Fruit fly (Drosophila melanogaster) whole organism, embryonic: ENCODE data around the gene CG34384.

Source experiments
- Ada2b ChIP-seq: fragments of 200-800 bp; sonication (Bioruptor generic); IDR thresholded peaks from 2 replicates; pipeline ENCODE4 v1.3.6; 2022; ENCODE audit warnings: missing biosample characterization, missing genetic modification characterization
- Atf-2 ChIP-seq: fragments of 200-800 bp; sonication (Bioruptor generic); optimal IDR thresholded peaks from 2 replicates; lab custom pipeline; 2016; ENCODE audit warnings: missing biosample characterization, missing genetic modification characterization
- CG11093 ChIP-seq: fragments of 200-800 bp; sonication (Bioruptor generic); IDR thresholded peaks from 3 replicates; pipeline ENCODE4 v1.3.6; 2022; ENCODE audit warnings: missing biosample characterization, missing genetic modification characterization
- CG12942 ChIP-seq: fragments of 200-800 bp; sonication (Bioruptor generic); optimal IDR thresholded peaks from 3 replicates; lab custom pipeline; 2016; ENCODE audit warnings: missing biosample characterization, missing genetic modification characterization
- CG13296 ChIP-seq: fragments of 200-800 bp; sonication (Bioruptor generic); optimal IDR thresholded peaks from 3 replicates; lab custom pipeline; 2018; ENCODE audit warnings: missing biosample characterization, mild to moderate bottlenecking, missing genetic modification characterization
- CG14667 ChIP-seq: fragments of 200-800 bp; sonication (Bioruptor generic); IDR thresholded peaks from 2 replicates; pipeline ENCODE4 v1.3.6; 2022; ENCODE audit warnings: missing biosample characterization, missing genetic modification characterization
- CG14710 ChIP-seq: fragments of 200-800 bp; sonication (Bioruptor generic); optimal IDR thresholded peaks from 3 replicates; lab custom pipeline; 2019; ENCODE audit warnings: missing biosample characterization, mild to moderate bottlenecking, missing genetic modification characterization, moderate library complexity
- CG1792 ChIP-seq: fragments of 200-800 bp; sonication (Bioruptor generic); optimal IDR thresholded peaks from 2 replicates; lab custom pipeline; 2016; ENCODE audit warnings: missing biosample characterization, missing genetic modification characterization
- CG18011 ChIP-seq: fragments of 200-800 bp; sonication (Bioruptor generic); optimal IDR thresholded peaks from 2 replicates; lab custom pipeline; 2017; ENCODE audit warnings: missing biosample characterization, missing genetic modification characterization, mild to moderate bottlenecking, moderate library complexity, missing genotype
- CG18262 ChIP-seq: fragments of 200-800 bp; optimal IDR thresholded peaks from 3 replicates; lab custom pipeline; 2019; ENCODE audit warnings: missing biosample characterization, mild to moderate bottlenecking, missing genetic modification characterization, moderate library complexity
- CG2202 ChIP-seq: fragments of 200-800 bp; sonication (Bioruptor generic); optimal IDR thresholded peaks from 2 replicates; lab custom pipeline; 2018; ENCODE audit warnings: missing biosample characterization, mild to moderate bottlenecking, missing genetic modification characterization
- CG31224 ChIP-seq: fragments of 200-800 bp; sonication (Bioruptor generic); IDR thresholded peaks from 2 replicates; pipeline ENCODE4 v1.3.6; 2022; ENCODE audit warnings: missing biosample characterization, missing genetic modification characterization
- CG32772 ChIP-seq: fragments of 200-800 bp; sonication (Bioruptor generic); IDR thresholded peaks from 2 replicates; pipeline ENCODE4 v1.3.6; 2022; ENCODE audit warnings: missing biosample characterization, missing genetic modification characterization
- CG3281 ChIP-seq: fragments of 200-800 bp; sonication (Bioruptor generic); optimal IDR thresholded peaks from 3 replicates; lab custom pipeline; 2017; ENCODE audit warnings: missing biosample characterization, mild to moderate bottlenecking, missing genetic modification characterization
- CG3847 ChIP-seq: fragments of 200-800 bp; sonication (Bioruptor generic); IDR thresholded peaks from 2 replicates; pipeline ENCODE4 v1.3.6; 2022; ENCODE audit warnings: missing biosample characterization, missing genetic modification characterization
- CG42726 ChIP-seq: fragments of 200-800 bp; sonication (Bioruptor generic); IDR thresholded peaks from 2 replicates; pipeline ENCODE4 v1.3.6; 2022; ENCODE audit warnings: missing biosample characterization, missing genetic modification characterization; ENCODE audit not compliant: partially characterized antibody
- CG4282 ChIP-seq: fragments of 200-800 bp; sonication (Bioruptor generic); optimal IDR thresholded peaks from 2 replicates; lab custom pipeline; 2016; ENCODE audit warnings: missing biosample characterization, missing genetic modification characterization
- Doc2 ChIP-seq: fragments of 200-800 bp; sonication (Bioruptor generic); IDR thresholded peaks from 2 replicates; pipeline ENCODE4 v1.3.6; 2022; ENCODE audit warnings: missing biosample characterization, missing genetic modification characterization
- Fer3 ChIP-seq: fragments of 200-800 bp; sonication (Bioruptor generic); optimal IDR thresholded peaks from 2 replicates; lab custom pipeline; 2018; ENCODE audit warnings: missing biosample characterization, mild to moderate bottlenecking, missing genetic modification characterization, moderate library complexity
- Hr3 ChIP-seq: fragments of 200-800 bp; sonication (Bioruptor generic); optimal IDR thresholded peaks from 3 replicates; lab custom pipeline; 2016; ENCODE audit warnings: missing biosample characterization, missing genetic modification characterization
- Lpt ChIP-seq: fragments of >200 bp; optimal IDR thresholded peaks from 2 replicates; lab custom pipeline; 2018; ENCODE audit warnings: missing biosample characterization, missing genetic modification characterization
- Med ChIP-seq: fragments of 200-800 bp; sonication (Bioruptor generic); peaks from one replicate; lab custom pipeline; 2016; ENCODE audit warnings: missing biosample characterization, missing genetic modification characterization, mild to moderate bottlenecking, inconsistent platforms, moderate library complexity
- Oli ChIP-seq: fragments of 200-800 bp; sonication (Bioruptor generic); optimal IDR thresholded peaks from 2 replicates; lab custom pipeline; 2018; ENCODE audit warnings: missing biosample characterization, mild to moderate bottlenecking, missing genetic modification characterization, moderate library complexity
- Sin3A ChIP-seq: fragments of >200 bp; optimal IDR thresholded peaks from 2 replicates; lab custom pipeline; 2018
- YL-1 ChIP-seq: fragments of 200-800 bp; sonication (Bioruptor generic); optimal IDR thresholded peaks from 3 replicates; lab custom pipeline; 2017; ENCODE audit warnings: missing biosample characterization, mild to moderate bottlenecking, missing genetic modification characterization
- amos ChIP-seq: fragments of 200-800 bp; sonication (Bioruptor generic); IDR thresholded peaks from 2 replicates; pipeline ENCODE4 v1.3.6; 2022; ENCODE audit warnings: missing biosample characterization, missing genetic modification characterization; ENCODE audit not compliant: partially characterized antibody
- ara ChIP-seq: fragments of 200-800 bp; sonication (Bioruptor generic); IDR thresholded peaks from 2 replicates; pipeline ENCODE4 v1.3.6; 2022; ENCODE audit warnings: missing biosample characterization, missing genetic modification characterization
- az2 ChIP-seq: fragments of 200-800 bp; sonication (Bioruptor generic); optimal IDR thresholded peaks from 3 replicates; lab custom pipeline; 2016; ENCODE audit warnings: missing biosample characterization, missing genetic modification characterization
- bsh ChIP-seq, 2 experiments: fragments of 200-800 bp; sonication (Bioruptor generic); optimal IDR thresholded peaks; 2 replicates each; lab custom pipeline; 2017 to 2018; ENCODE audit warnings: mild to moderate bottlenecking in 2 of 2, missing biosample characterization in 2 of 2, missing genetic modification characterization in 2 of 2, moderate library complexity in 1 of 2
- btn ChIP-seq: fragments of 200-800 bp; sonication (Bioruptor generic); optimal IDR thresholded peaks from 2 replicates; lab custom pipeline; 2016; ENCODE audit warnings: missing biosample characterization, missing genetic modification characterization
- cas ChIP-seq: fragments of 200-800 bp; sonication (Bioruptor generic); IDR thresholded peaks from 2 replicates; pipeline ENCODE4 v1.3.6; 2022; ENCODE audit warnings: missing biosample characterization, missing genetic modification characterization
- caup ChIP-seq: fragments of 200-800 bp; sonication (Bioruptor generic); optimal IDR thresholded peaks from 3 replicates; lab custom pipeline; 2017; ENCODE audit warnings: missing biosample characterization, mild to moderate bottlenecking, missing genetic modification characterization, moderate library complexity; ENCODE audit not compliant: severe bottlenecking
- dm ChIP-seq: fragments of 200-800 bp; sonication (Bioruptor generic); optimal IDR thresholded peaks from 3 replicates; lab custom pipeline; 2016; ENCODE audit warnings: missing biosample characterization, missing genetic modification characterization
- dmrt99B ChIP-seq: fragments of 200-800 bp; sonication (Bioruptor generic); optimal IDR thresholded peaks from 2 replicates; lab custom pipeline; 2018; ENCODE audit warnings: missing biosample characterization, mild to moderate bottlenecking, missing genetic modification characterization, moderate library complexity
- gsb-n ChIP-seq: fragments of 200-800 bp; sonication (Bioruptor generic); optimal IDR thresholded peaks from 3 replicates; lab custom pipeline; 2018; ENCODE audit warnings: missing biosample characterization, mild to moderate bottlenecking, missing genetic modification characterization
- ind ChIP-seq: fragments of 200-800 bp; sonication (Bioruptor generic); optimal IDR thresholded peaks from 3 replicates; lab custom pipeline; 2016; ENCODE audit warnings: missing biosample characterization, missing genetic modification characterization
- lov ChIP-seq, 2 experiments: fragments of 200-800 bp in 1 of 2; fragments of >200 bp in 1 of 2; sonication (Bioruptor generic) in 1 of 2; IDR thresholded peaks in 1 of 2; optimal IDR thresholded peaks in 1 of 2; 2 replicates in 1 of 2; 3 replicates in 1 of 2; pipeline versions ENCODE4 v1.3.6 to Lab custom; 2017 to 2022; ENCODE audit warnings: missing biosample characterization in 1 of 2, missing genetic modification characterization in 1 of 2
- maf-S ChIP-seq: fragments of 200-800 bp; sonication (Bioruptor generic); optimal IDR thresholded peaks from 2 replicates; lab custom pipeline; 2016; ENCODE audit warnings: missing biosample characterization, missing genetic modification characterization
- nau ChIP-seq: fragments of 200-800 bp; sonication (Bioruptor generic); optimal IDR thresholded peaks from 3 replicates; lab custom pipeline; 2017; ENCODE audit warnings: missing biosample characterization, mild to moderate bottlenecking, missing genetic modification characterization, missing genetic modification reagents
- org-1 ChIP-seq: fragments of 200-800 bp; sonication (Bioruptor generic); optimal IDR thresholded peaks from 2 replicates; lab custom pipeline; 2017; ENCODE audit warnings: missing biosample characterization, missing genetic modification characterization
- pb ChIP-seq: fragments of 200-800 bp; sonication (Bioruptor generic); optimal IDR thresholded peaks from 3 replicates; lab custom pipeline; 2016; ENCODE audit warnings: missing biosample characterization, missing genetic modification characterization
- pnt ChIP-seq: fragments of 200-800 bp; sonication (Bioruptor generic); optimal IDR thresholded peaks from 3 replicates; lab custom pipeline; 2016; ENCODE audit warnings: missing biosample characterization, missing genetic modification characterization
- repo ChIP-seq: fragments of 200-800 bp; sonication (Bioruptor generic); optimal IDR thresholded peaks from 2 replicates; lab custom pipeline; 2016; ENCODE audit warnings: missing biosample characterization, missing genetic modification characterization
- sisA ChIP-seq: fragments of 200-800 bp; sonication (Bioruptor generic); IDR thresholded peaks from 2 replicates; pipeline ENCODE4 v1.3.6; 2022; ENCODE audit warnings: missing biosample characterization, missing genetic modification characterization
- slp2 ChIP-seq: fragments of 200-800 bp; sonication (Bioruptor generic); optimal IDR thresholded peaks from 2 replicates; lab custom pipeline; 2016; ENCODE audit warnings: missing biosample characterization, missing genetic modification characterization
- so ChIP-seq: fragments of 200-800 bp; sonication (Bioruptor generic); IDR thresholded peaks from 3 replicates; pipeline ENCODE4 v1.3.6; 2022; ENCODE audit warnings: missing biosample characterization, missing genetic modification characterization
- stc ChIP-seq: fragments of 200-800 bp; sonication (Bioruptor generic); IDR thresholded peaks from 2 replicates; pipeline ENCODE4 v1.3.6; 2022; ENCODE audit warnings: missing biosample characterization, missing genetic modification characterization
- sug ChIP-seq: fragments of 200-800 bp; optimal IDR thresholded peaks from 2 replicates; lab custom pipeline; 2019; ENCODE audit warnings: missing biosample characterization, mild to moderate bottlenecking, missing genetic modification characterization, moderate library complexity
- tin ChIP-seq: fragments of 200-800 bp; sonication (Bioruptor generic); optimal IDR thresholded peaks from 3 replicates; lab custom pipeline; 2016; ENCODE audit warnings: missing biosample characterization, missing genetic modification characterization
- tll ChIP-seq, 2 experiments: fragments of 200-800 bp in 1 of 2; fragments of >200 bp in 1 of 2; sonication (Bioruptor generic) in 1 of 2; optimal IDR thresholded peaks; 2 replicates each; lab custom pipeline; 2017 to 2019; ENCODE audit warnings: missing biosample characterization in 2 of 2, missing genetic modification characterization in 2 of 2, mild to moderate bottlenecking in 1 of 2, moderate library complexity in 1 of 2
- tna ChIP-seq: fragments of 200-800 bp; sonication (Bioruptor generic); IDR thresholded peaks from 2 replicates; pipeline ENCODE4 v1.3.6; 2022; ENCODE audit warnings: missing biosample characterization, missing genetic modification characterization; ENCODE audit not compliant: partially characterized antibody
- unpg ChIP-seq: fragments of 200-800 bp; sonication (Bioruptor generic); optimal IDR thresholded peaks from 3 replicates; lab custom pipeline; 2018; ENCODE audit warnings: missing biosample characterization, mild to moderate bottlenecking, missing genetic modification characterization, moderate library complexity

CG34384 gene

DNA sequence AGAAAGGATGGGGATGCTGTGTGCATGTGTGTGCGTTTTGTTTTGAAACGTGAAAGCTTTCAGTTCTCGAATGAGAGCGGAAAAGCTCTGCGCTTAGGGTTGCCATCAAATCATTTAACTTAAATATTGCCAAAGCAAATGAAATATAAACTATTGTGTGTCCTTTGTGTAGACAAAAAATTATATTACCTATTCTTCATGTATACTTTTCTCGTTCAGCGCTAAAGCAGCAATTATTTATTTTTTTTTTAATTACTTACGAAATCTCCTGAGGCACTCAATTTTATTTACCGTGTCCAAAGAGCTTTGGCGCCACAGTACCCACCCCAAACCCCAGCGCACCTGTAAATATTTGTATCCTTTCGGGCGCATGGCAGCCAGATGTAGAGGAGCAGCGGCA lies 7.4 kb downstream of the CG34384 start (continued):
- TF ChIP-seq tll (GFP tag; optimal IDR thresholded peaks at IDR 0.05; lab: Kevin White, UChicago) (no peak), YL-1 (GFP tag; lab: Kevin White, UChicago) (no peak), amos (GFP tag; lab: Robert Waterston, UW) (no peak), CG2202 (no peak), dmrt99B (tag; lab: Kevin White, UChicago) (peak; percentile 37), Atf-2 (GFP tag; lab: Kevin White, UChicago) (no peak), CG42726 (GFP tag; lab: Robert Waterston, UW) (no peak), sisA (GFP tag; lab: Robert Waterston, UW) (no peak; the same call in 1 of the 2 replicates), Hr3 (no peak), stc (no peak), caup (GFP tag; lab: Kevin White, UChicago) (peak; percentile 19), CG1792 (GFP tag; lab: Kevin White, UChicago) (no peak), tin (GFP tag; lab: Kevin White, UChicago) (no peak), nau (no peak), Ada2b (GFP tag; lab: Robert Waterston, UW) (peak; percentile 40), so (GFP tag; lab: Robert Waterston, UW) (no peak), CG12942 (GFP tag; lab: Kevin White, UChicago) (no peak), cas (GFP tag; lab: Robert Waterston, UW) (no peak), sug (tag; lab: Kevin White, UChicago) (no peak), CG18011 (GFP tag; lab: Kevin White, UChicago) (peak; percentile 26), CG11093 (no peak), org-1 (GFP tag; lab: Kevin White, UChicago) (no peak), btn (GFP tag; lab: Kevin White, UChicago) (no peak), ara (GFP tag; lab: Robert Waterston, UW) (no peak), repo (GFP tag; lab: Kevin White, UChicago) (no peak), CG3847 (peak; percentile 30), dm (GFP tag; lab: Kevin White, UChicago) (no peak), CG18262 (tag; lab: Kevin White, UChicago) (no peak), CG3281 (GFP tag; lab: Kevin White, UChicago) (peak; percentile 46), Lpt (GFP tag; lab: Kevin White, UChicago) (no peak), tna (GFP tag; lab: Robert Waterston, UW) (no peak), Fer3 (tag; lab: Kevin White, UChicago) (peak; percentile 39), maf-S (GFP tag; lab: Kevin White, UChicago) (no peak), gsb-n (no peak), Sin3A (lab: Kevin White, UChicago) (no peak), CG4282 (GFP tag; lab: Kevin White, UChicago) (no peak), Med (peak; percentile 73), az2 (GFP tag; lab: Kevin White, UChicago) (peak; percentile 8), unpg (GFP tag; lab: Kevin White, UChicago) (no peak), CG14667 (GFP tag; lab: Robert Waterston, UW) (no peak), CG14710 (tag; lab: Kevin White, UChicago) (no peak), Oli (tag; lab: Kevin White, UChicago) (peak; percentile 41), bsh (GFP tag; optimal IDR thresholded peaks at IDR 0.05; lab: Kevin White, UChicago) (no peak), ind (GFP tag; lab: Kevin White, UChicago) (no peak), slp2 (GFP tag; lab: Kevin White, UChicago) (no peak), Doc2 (GFP tag; lab: Robert Waterston, UW) (no peak), lov (optimal IDR thresholded peaks at IDR 0.05; lab: Kevin White, UChicago) (no peak), lov (GFP tag; IDR thresholded peaks at IDR 0.05; lab: Robert Waterston, UW) (no peak), pnt (GFP tag; lab: Kevin White, UChicago) (no peak), CG31224 (GFP tag; lab: Robert Waterston, UW) (no peak), pb (GFP tag; lab: Kevin White, UChicago) (no peak), CG32772 (GFP tag; lab: Robert Waterston, UW) (no peak), CG13296 (peak; percentile 29)
